Fruit fly (Drosophila melanogaster): ENCODE results near the gene brk.

Gene brk

dm6 chrX:7324816-7325246, 17.1 kb downstream of the brk start (continued):
- peak; percentile 94 for TF ChIP-seq CG13296 (GFP tag; optimal IDR thresholded peaks at IDR 0.05)
- peak; percentile 95 for TF ChIP-seq sim (GFP tag; IDR thresholded peaks at IDR 0.05)
- TF ChIP-seq sna (GFP tag; IDR thresholded peaks at IDR 0.05; ENCODE audit: partially characterized antibody), result no peak
- TF ChIP-seq scrt (GFP tag; optimal IDR thresholded peaks at IDR 0.05), result peak; percentile 92
- no peak for TF ChIP-seq h (optimal IDR thresholded peaks at IDR 0.05)
- TF ChIP-seq CG3726 (GFP tag; IDR thresholded peaks at IDR 0.05), result peak; percentile 91
- TF ChIP-seq her (GFP tag; optimal IDR thresholded peaks at IDR 0.05), result no peak
- TF ChIP-seq Nf-YA (GFP tag; IDR thresholded peaks at IDR 0.05), result peak; percentile 93
- TF ChIP-seq Drgx (GFP tag; IDR thresholded peaks at IDR 0.05), result peak; percentile 98
- peak; percentile 87 for TF ChIP-seq ap (GFP tag; IDR thresholded peaks at IDR 0.05)
- TF ChIP-seq B-H2 (GFP tag; optimal IDR thresholded peaks at IDR 0.05), result peak; percentile 71
- TF ChIP-seq HLH4C (GFP tag; IDR thresholded peaks at IDR 0.05; ENCODE audit: partially characterized antibody), result no peak
- TF ChIP-seq CG16779 (GFP tag; IDR thresholded peaks at IDR 0.05), result peak; percentile 65
- TF ChIP-seq Lhr (GFP tag; optimal IDR thresholded peaks at IDR 0.05), result peak; percentile 96
- TF ChIP-seq Jarid2 (GFP tag; optimal IDR thresholded peaks at IDR 0.05), result peak; percentile 81
- peak; percentile 98 for TF ChIP-seq CG2678 (tag; optimal IDR thresholded peaks at IDR 0.05)
- TF ChIP-seq Gsc (GFP tag; IDR thresholded peaks at IDR 0.05), result peak; percentile 82
- no peak for TF ChIP-seq CG34224 (GFP tag; IDR thresholded peaks at IDR 0.05; ENCODE audit: partially characterized antibody)
- peak; percentile 97 for TF ChIP-seq dysf (GFP tag; IDR thresholded peaks at IDR 0.05)
- peak; percentile 69 for TF ChIP-seq CG7928 (GFP tag; optimal IDR thresholded peaks at IDR 0.05)
- peak; percentile 97 for TF ChIP-seq CG6813 (GFP tag; optimal IDR thresholded peaks at IDR 0.05)
- TF ChIP-seq salm (tag; optimal IDR thresholded peaks at IDR 0.05), result peak; percentile 98
- TF ChIP-seq CG8944 (GFP tag; optimal IDR thresholded peaks at IDR 0.05), result peak; percentile 57
- peak; percentile 92 for TF ChIP-seq danr (GFP tag; IDR thresholded peaks at IDR 0.05)
- peak; percentile 93 for TF ChIP-seq ind (GFP tag; optimal IDR thresholded peaks at IDR 0.05)
- TF ChIP-seq lilli (GFP tag; optimal IDR thresholded peaks at IDR 0.05), result peak; percentile 87
- TF ChIP-seq CG9797 (GFP tag; optimal IDR thresholded peaks at IDR 0.05), result peak; percentile 51
- TF ChIP-seq dmrt99B (tag; optimal IDR thresholded peaks at IDR 0.05), result peak; percentile 98
- peak; percentile 95 for TF ChIP-seq ac (GFP tag; optimal IDR thresholded peaks at IDR 0.05)
- TF ChIP-seq Mad (GFP tag; optimal IDR thresholded peaks at IDR 0.05), result peak; percentile 83
- TF ChIP-seq stc (GFP tag; IDR thresholded peaks at IDR 0.05), result peak; percentile 95
- peak; percentile 82 for TF ChIP-seq CG9932 (GFP tag; IDR thresholded peaks at IDR 0.05)
- no peak for TF ChIP-seq CG14860 (GFP tag; IDR thresholded peaks at IDR 0.05; ENCODE audit: partially characterized antibody)
- TF ChIP-seq Atf-2 (GFP tag; optimal IDR thresholded peaks at IDR 0.05), result peak; percentile 70
- TF ChIP-seq CG12659 (GFP tag; optimal IDR thresholded peaks at IDR 0.05), result peak; percentile 96
- TF ChIP-seq ci (GFP tag; IDR thresholded peaks at IDR 0.05), result peak; percentile 98
- TF ChIP-seq Myb (GFP tag; optimal IDR thresholded peaks at IDR 0.05), result peak; percentile 59
- TF ChIP-seq sens-2 (GFP tag; IDR thresholded peaks at IDR 0.05), result peak; percentile 93
- peak; percentile 82 for TF ChIP-seq bab2 (GFP tag; optimal IDR thresholded peaks at IDR 0.05)
- TF ChIP-seq CG11504 (tag; optimal IDR thresholded peaks at IDR 0.05), result peak; percentile 97
- peak; percentile 99 for TF ChIP-seq CG10979 (tag; optimal IDR thresholded peaks at IDR 0.05)
- TF ChIP-seq CG17912 (GFP tag; optimal IDR thresholded peaks at IDR 0.05), result peak; percentile 65
- peak; percentile 96 for TF ChIP-seq CG2875 (GFP tag; optimal IDR thresholded peaks at IDR 0.05)
- peak; percentile 77 for TF ChIP-seq abd-A (tag; optimal IDR thresholded peaks at IDR 0.05)
- peak; percentile 89 for TF ChIP-seq CG7745 (tag; optimal IDR thresholded peaks at IDR 0.05)
- no peak for TF ChIP-seq Dp (GFP tag; optimal IDR thresholded peaks at IDR 0.05)
- peak; percentile 86 for TF ChIP-seq CG12744 (GFP tag; optimal IDR thresholded peaks at IDR 0.05)
- TF ChIP-seq CG33213 (GFP tag; optimal IDR thresholded peaks at IDR 0.05), result peak; percentile 60
- TF ChIP-seq dm (GFP tag; optimal IDR thresholded peaks at IDR 0.05), result peak; percentile 63
- TF ChIP-seq CG14050 (GFP tag; IDR thresholded peaks at IDR 0.05), result peak; percentile 92
- TF ChIP-seq Doc2 (GFP tag; IDR thresholded peaks at IDR 0.05), result peak; percentile 64; the same call in 1 of the 2 replicates
